Fruit fly (Drosophila melanogaster) whole organism, embryonic: ENCODE measurements around the gene CG4577.
A peak's percentile ranks its signal among the peaks of the same experiment; 100 is the strongest.

Experiments used
- Ada2b ChIP-seq: fragments of 200-800 bp; sonication (Bioruptor generic); IDR thresholded peaks from 2 replicates; pipeline ENCODE4 v1.3.6; 2022; ENCODE audit warnings: missing biosample characterization, missing genetic modification characterization
- Atf3 ChIP-seq: fragments of 200-800 bp; sonication (Bioruptor generic); optimal IDR thresholded peaks from 3 replicates; lab custom pipeline; 2016; ENCODE audit warnings: missing biosample characterization, missing genetic modification characterization
- CG10209 ChIP-seq: fragments of 200-800 bp; sonication (Bioruptor generic); optimal IDR thresholded peaks from 3 replicates; lab custom pipeline; 2017; ENCODE audit warnings: missing biosample characterization, mild to moderate bottlenecking, missing genetic modification characterization, missing genetic modification reagents
- CG10274 ChIP-seq: fragments of 200-800 bp; sonication (Bioruptor generic); optimal IDR thresholded peaks from 3 replicates; lab custom pipeline; 2017; ENCODE audit warnings: missing biosample characterization, mild to moderate bottlenecking, missing genetic modification characterization
- CG10431 ChIP-seq: fragments of 200-800 bp; sonication (Bioruptor generic); optimal IDR thresholded peaks from 3 replicates; lab custom pipeline; 2018; ENCODE audit warnings: missing biosample characterization, mild to moderate bottlenecking, missing genetic modification characterization
- CG10462 ChIP-seq: fragments of 200-800 bp; sonication (Bioruptor generic); optimal IDR thresholded peaks from 2 replicates; lab custom pipeline; 2016; ENCODE audit warnings: missing biosample characterization, missing genetic modification characterization
- CG10654 ChIP-seq: fragments of 200-800 bp; sonication (Bioruptor generic); optimal IDR thresholded peaks from 2 replicates; lab custom pipeline; 2016; ENCODE audit warnings: missing biosample characterization, missing genetic modification characterization
- CG12071 ChIP-seq: fragments of 200-800 bp; sonication (Bioruptor generic); optimal IDR thresholded peaks from 3 replicates; lab custom pipeline; 2018; ENCODE audit warnings: missing biosample characterization, mild to moderate bottlenecking, missing genetic modification characterization
- CG14441 ChIP-seq: fragments of 200-800 bp; sonication (Bioruptor generic); IDR thresholded peaks from 2 replicates; pipeline ENCODE4 v1.3.6; 2022; ENCODE audit warnings: missing biosample characterization, missing genetic modification characterization
- CG1647 ChIP-seq: fragments of 200-800 bp; sonication (Bioruptor generic); optimal IDR thresholded peaks from 3 replicates; lab custom pipeline; 2016; ENCODE audit warnings: missing biosample characterization, missing genetic modification characterization
- CG1792 ChIP-seq: fragments of 200-800 bp; sonication (Bioruptor generic); optimal IDR thresholded peaks from 2 replicates; lab custom pipeline; 2016; ENCODE audit warnings: missing biosample characterization, missing genetic modification characterization
- CG18476 ChIP-seq: fragments of 200-800 bp; sonication (Bioruptor generic); optimal IDR thresholded peaks from 2 replicates; lab custom pipeline; 2016; ENCODE audit warnings: missing biosample characterization, mild to moderate bottlenecking, missing genetic modification characterization
- CG18599 ChIP-seq: fragments of 200-800 bp; sonication (Bioruptor generic); optimal IDR thresholded peaks from 3 replicates; lab custom pipeline; 2017; ENCODE audit warnings: missing biosample characterization, missing genetic modification characterization, mild to moderate bottlenecking, moderate library complexity, missing genetic modification reagents
- CG2889 ChIP-seq: fragments of 200-800 bp; sonication (Bioruptor generic); IDR thresholded peaks from 3 replicates; pipeline ENCODE4 v1.3.6; 2022; ENCODE audit warnings: missing biosample characterization, missing genetic modification characterization
- CG31224 ChIP-seq: fragments of 200-800 bp; sonication (Bioruptor generic); IDR thresholded peaks from 2 replicates; pipeline ENCODE4 v1.3.6; 2022; ENCODE audit warnings: missing biosample characterization, missing genetic modification characterization
- CG33213 ChIP-seq: fragments of 200-800 bp; sonication (Bioruptor generic); optimal IDR thresholded peaks from 3 replicates; lab custom pipeline; 2016; ENCODE audit warnings: missing biosample characterization, missing genetic modification characterization
- CG4360 ChIP-seq: fragments of 200-800 bp; sonication (Bioruptor generic); IDR thresholded peaks from 2 replicates; pipeline ENCODE4 v1.3.6; 2022; ENCODE audit warnings: missing biosample characterization, missing genetic modification characterization
- CG4707 ChIP-seq: fragments of 200-800 bp; sonication (Bioruptor generic); optimal IDR thresholded peaks from 2 replicates; lab custom pipeline; 2018; ENCODE audit warnings: missing biosample characterization, mild to moderate bottlenecking, missing genetic modification characterization, moderate library complexity
- CG4730 ChIP-seq: fragments of 200-800 bp; sonication (Bioruptor generic); IDR thresholded peaks from 2 replicates; pipeline ENCODE4 v1.3.6; 2022; ENCODE audit warnings: missing biosample characterization, missing genetic modification characterization
- CG5953 ChIP-seq: fragments of 200-800 bp; sonication (Bioruptor generic); IDR thresholded peaks from 2 replicates; pipeline ENCODE4 v1.3.6; 2022; ENCODE audit warnings: missing biosample characterization, missing genetic modification characterization
- CG6654 ChIP-seq: fragments of 200-800 bp; sonication (Bioruptor generic); optimal IDR thresholded peaks from 2 replicates; lab custom pipeline; 2017; ENCODE audit warnings: missing biosample characterization, mild to moderate bottlenecking, missing genetic modification characterization
- CG7357 ChIP-seq: fragments of 200-800 bp; sonication (Bioruptor generic); IDR thresholded peaks from 3 replicates; pipeline ENCODE4 v1.3.6; 2022; ENCODE audit warnings: missing biosample characterization, missing genetic modification characterization
- CG8388 ChIP-seq: fragments of 200-800 bp; sonication (Bioruptor generic); optimal IDR thresholded peaks from 2 replicates; lab custom pipeline; 2019; ENCODE audit warnings: missing biosample characterization, mild to moderate bottlenecking, missing genetic modification characterization, moderate library complexity
- CG8924 ChIP-seq: fragments of 200-800 bp; optimal IDR thresholded peaks from 3 replicates; lab custom pipeline; 2019; ENCODE audit warnings: missing biosample characterization, mild to moderate bottlenecking, missing genetic modification characterization, moderate library complexity
- Doc3 ChIP-seq: fragments of 200-800 bp; sonication (Bioruptor generic); IDR thresholded peaks from 3 replicates; pipeline ENCODE4 v1.3.6; 2022; ENCODE audit warnings: missing biosample characterization, missing genetic modification characterization; ENCODE audit not compliant: partially characterized antibody
- E2f2 ChIP-seq: fragments of 200-800 bp; sonication (Bioruptor generic); IDR thresholded peaks from 2 replicates; pipeline ENCODE4 v1.3.6; 2022; ENCODE audit warnings: missing biosample characterization, missing genetic modification characterization
- Lhr ChIP-seq: fragments of 200-800 bp; sonication (Bioruptor generic); optimal IDR thresholded peaks from 3 replicates; lab custom pipeline; 2017; ENCODE audit warnings: mild to moderate bottlenecking, missing biosample characterization, missing genetic modification reagents, missing genetic modification characterization
- Lpt ChIP-seq: fragments of >200 bp; optimal IDR thresholded peaks from 2 replicates; lab custom pipeline; 2018; ENCODE audit warnings: missing biosample characterization, missing genetic modification characterization
- Mad ChIP-seq: fragments of 200-800 bp; sonication (Bioruptor generic); optimal IDR thresholded peaks from 2 replicates; lab custom pipeline; 2016; ENCODE audit warnings: missing biosample characterization, missing genetic modification characterization
- Myb ChIP-seq: fragments of 200-800 bp; sonication (Bioruptor generic); optimal IDR thresholded peaks from 2 replicates; lab custom pipeline; 2016; ENCODE audit warnings: missing biosample characterization, missing genetic modification characterization
- Usf ChIP-seq: fragments of 200-800 bp; sonication (Bioruptor generic); optimal IDR thresholded peaks from 2 replicates; lab custom pipeline; 2017; ENCODE audit warnings: missing genotype, missing biosample characterization, missing genetic modification characterization
- YL-1 ChIP-seq: fragments of 200-800 bp; sonication (Bioruptor generic); optimal IDR thresholded peaks from 3 replicates; lab custom pipeline; 2017; ENCODE audit warnings: missing biosample characterization, mild to moderate bottlenecking, missing genetic modification characterization
- az2 ChIP-seq: fragments of 200-800 bp; sonication (Bioruptor generic); optimal IDR thresholded peaks from 3 replicates; lab custom pipeline; 2016; ENCODE audit warnings: missing biosample characterization, missing genetic modification characterization
- cad ChIP-seq: fragments of >200 bp; optimal IDR thresholded peaks from 2 replicates; lab custom pipeline; 2017; ENCODE audit warnings: missing biosample characterization, missing genetic modification characterization
- crc ChIP-seq: fragments of 200-800 bp; sonication (Bioruptor generic); optimal IDR thresholded peaks from 2 replicates; lab custom pipeline; 2016; ENCODE audit warnings: missing biosample characterization, missing genetic modification characterization
- croc ChIP-seq: fragments of 200-800 bp; sonication (Bioruptor generic); conservative IDR thresholded peaks from 3 replicates; pipeline ENCODE4 v1.3.6; 2022; ENCODE audit warnings: missing biosample characterization, missing genetic modification characterization
- ftz-f1 ChIP-seq: fragments of 200-800 bp; sonication (Bioruptor generic); optimal IDR thresholded peaks from 2 replicates; lab custom pipeline; 2016; ENCODE audit warnings: missing biosample characterization, missing genetic modification characterization
- fu2 ChIP-seq: fragments of 200-800 bp; sonication (Bioruptor generic); optimal IDR thresholded peaks from 2 replicates; lab custom pipeline; 2016; ENCODE audit warnings: missing biosample characterization, missing genetic modification characterization
- h ChIP-seq: fragments of >200 bp; optimal IDR thresholded peaks from 2 replicates; lab custom pipeline; 2017
- hb ChIP-seq: fragments of 200-800 bp; sonication (Bioruptor generic); IDR thresholded peaks from 3 replicates; pipeline ENCODE4 v1.3.6; 2022; ENCODE audit warnings: missing biosample characterization, missing genetic modification characterization; ENCODE audit not compliant: partially characterized antibody
- her ChIP-seq: fragments of 200-800 bp; sonication (Bioruptor generic); optimal IDR thresholded peaks from 2 replicates; lab custom pipeline; 2016; ENCODE audit warnings: missing biosample characterization, missing genetic modification characterization
- hkb ChIP-seq, 2 experiments: fragments of 200-800 bp in 1 of 2; fragments of >200 bp in 1 of 2; sonication (Bioruptor generic) in 1 of 2; IDR thresholded peaks in 1 of 2; optimal IDR thresholded peaks in 1 of 2; 2 replicates each; pipeline versions ENCODE4 v1.3.6 to Lab custom; 2017 to 2022; ENCODE audit warnings: missing biosample characterization in 1 of 2, missing genetic modification characterization in 1 of 2
- jigr1 ChIP-seq: fragments of 200-800 bp; sonication (Bioruptor generic); IDR thresholded peaks from 3 replicates; pipeline ENCODE4 v1.3.6; 2022; ENCODE audit warnings: missing biosample characterization, missing genetic modification characterization
- mam ChIP-seq: fragments of 200-800 bp; sonication (Bioruptor generic); optimal IDR thresholded peaks from 3 replicates; lab custom pipeline; 2016; ENCODE audit warnings: missing biosample characterization, missing genetic modification characterization
- ranshi ChIP-seq: fragments of 200-800 bp; sonication (Bioruptor generic); IDR thresholded peaks from 2 replicates; pipeline ENCODE4 v1.3.6; 2022; ENCODE audit warnings: missing biosample characterization, missing genetic modification characterization
- row ChIP-seq: fragments of 200-800 bp; sonication (Bioruptor generic); IDR thresholded peaks from 3 replicates; pipeline ENCODE4 v1.3.6; 2022; ENCODE audit warnings: missing biosample characterization, missing genetic modification characterization
- sim ChIP-seq: fragments of 200-800 bp; sonication (Bioruptor generic); IDR thresholded peaks from 2 replicates; pipeline ENCODE4 v1.3.6; 2022; ENCODE audit warnings: missing biosample characterization, missing genetic modification characterization
- slou ChIP-seq: fragments of 200-800 bp; sonication (Bioruptor generic); optimal IDR thresholded peaks from 3 replicates; lab custom pipeline; 2016; ENCODE audit warnings: missing biosample characterization, missing genetic modification characterization
- tap ChIP-seq: fragments of 200-800 bp; optimal IDR thresholded peaks from 3 replicates; lab custom pipeline; 2019; ENCODE audit warnings: missing biosample characterization, mild to moderate bottlenecking, missing genetic modification characterization, moderate library complexity
- tna ChIP-seq: fragments of 200-800 bp; sonication (Bioruptor generic); IDR thresholded peaks from 2 replicates; pipeline ENCODE4 v1.3.6; 2022; ENCODE audit warnings: missing biosample characterization, missing genetic modification characterization; ENCODE audit not compliant: partially characterized antibody
- tx ChIP-seq: fragments of 200-800 bp; sonication (Bioruptor generic); optimal IDR thresholded peaks from 2 replicates; lab custom pipeline; 2016; ENCODE audit warnings: missing biosample characterization, missing genetic modification characterization
- yki ChIP-seq: fragments of >200 bp; optimal IDR thresholded peaks from 3 replicates; lab custom pipeline; 2018
- zfh2 ChIP-seq: fragments of 200-800 bp; sonication (Bioruptor generic); optimal IDR thresholded peaks from 2 replicates; lab custom pipeline; 2016; ENCODE audit warnings: missing biosample characterization, missing genetic modification characterization

Gene CG4577

dm6 chr2L:1172704-1173107 is 38.2 kb downstream of the CG4577 start, which contains the start of the genes Charon and CG4887 (continued):
- peak; percentile 77 for TF ChIP-seq CG10462
- peak; percentile 84 for TF ChIP-seq slou (GFP tag; lab: Kevin White, UChicago)
- TF ChIP-seq tna, result no peak
- peak; percentile 71 for TF ChIP-seq CG8388
- peak; percentile 92 for TF ChIP-seq mam (GFP tag; lab: Kevin White, UChicago)
- peak; percentile 3 for TF ChIP-seq CG10274 (GFP tag; lab: Kevin White, UChicago)
- TF ChIP-seq CG10654 (GFP tag; lab: Kevin White, UChicago), result peak; percentile 85
- TF ChIP-seq CG10209, result peak; percentile 75
- peak; percentile 76 for TF ChIP-seq Atf3 (GFP tag; lab: Kevin White, UChicago)
- no peak for TF ChIP-seq Lpt
- peak; percentile 72 for TF ChIP-seq CG1792 (GFP tag; lab: Kevin White, UChicago)
- TF ChIP-seq E2f2 (GFP tag; lab: Robert Waterston, UW), result peak; percentile 65; the same call in 1 of the 2 replicates
- TF ChIP-seq az2 (GFP tag; lab: Kevin White, UChicago), result peak; percentile 81
- TF ChIP-seq yki (lab: Kevin White, UChicago), result no peak

- TF ChIP-seq h (lab: Kevin White, UChicago) (no peak), CG31224 (no peak), CG14441 (GFP tag; lab: Robert Waterston, UW) (no peak), tx (GFP tag; lab: Kevin White, UChicago) (no peak), Myb (GFP tag; lab: Kevin White, UChicago) (peak; percentile 99), zfh2 (GFP tag; lab: Kevin White, UChicago) (peak; percentile 36), CG6654 (no peak), CG2889 (GFP tag; lab: Robert Waterston, UW) (no peak), Doc3 (GFP tag; lab: Robert Waterston, UW) (peak; percentile 40; the same call in 1 of the 3 replicates), fu2 (GFP tag; lab: Kevin White, UChicago) (peak; percentile 6), CG33213 (GFP tag; lab: Kevin White, UChicago) (peak; percentile 18), CG18476 (GFP tag; lab: Kevin White, UChicago) (no peak), row (GFP tag; lab: Robert Waterston, UW) (peak; percentile 27; the same call in 1 of the 3 replicates), CG1647 (no peak), hkb (optimal IDR thresholded peaks at IDR 0.05; lab: Kevin White, UChicago) (no peak), hkb (GFP tag; IDR thresholded peaks at IDR 0.05; lab: Robert Waterston, UW) (no peak), CG5953 (no peak), crc (GFP tag; lab: Kevin White, UChicago) (no peak), Usf (GFP tag; lab: Kevin White, UChicago) (no peak), Lhr (no peak), tap (tag; lab: Kevin White, UChicago) (no peak), CG4707 (GFP tag; lab: Kevin White, UChicago) (no peak), YL-1 (GFP tag; lab: Kevin White, UChicago) (peak; percentile 83), CG12071 (GFP tag; lab: Kevin White, UChicago) (no peak), her (GFP tag; lab: Kevin White, UChicago) (peak; percentile 20), ftz-f1 (GFP tag; lab: Kevin White, UChicago) (no peak), Ada2b (GFP tag; lab: Robert Waterston, UW) (no peak), CG18599 (GFP tag; lab: Kevin White, UChicago) (no peak), jigr1 (GFP tag; lab: Robert Waterston, UW) (no peak), sim (GFP tag; lab: Robert Waterston, UW) (no peak), CG4730 (GFP tag; lab: Robert Waterston, UW) (no peak), ranshi (GFP tag; lab: Robert Waterston, UW) (no peak), CG10431 (no peak), CG4360 (no peak), Mad (GFP tag; lab: Kevin White, UChicago) (no peak), CG7357 (GFP tag; lab: Robert Waterston, UW) (no peak), croc (GFP tag; lab: Robert Waterston, UW) (no peak), cad (no peak), CG8924 (tag; lab: Kevin White, UChicago) (no peak), hb (GFP tag; lab: Robert Waterston, UW) (peak; percentile 66; the same call in 2 of the 3 replicates)
Observed at dm6 chr2L:1177522-1177921, 43.0 kb downstream of the CG4577 start, which contains the start of gene CG4896. TSS of gene CG4896 (plus strand) at chr2L:1177690.
